Worm (Caenorhabditis elegans) whole organism, midembryonic: ENCODE results near the gene lec-2.

ENCODE experiments used
- T22C8.4 ChIP-seq: fragments of 200-800 bp; sonication (Bioruptor generic); IDR thresholded peaks from 2 replicates; pipeline ENCODE4 v1.3.6; 2022; ENCODE audit warnings: missing genetic modification characterization, missing compliant biosample characterization
- cog-1 ChIP-seq: sonication (generic microtip); optimal IDR thresholded peaks from 2 replicates; lab custom pipeline; 2016; ENCODE audit warnings: missing genetic modification characterization, missing compliant biosample characterization
- flt-1 ChIP-seq: fragments of 200-800 bp; sonication (Bioruptor generic); IDR thresholded peaks from 2 replicates; pipeline ENCODE4 v1.3.6; 2022; ENCODE audit warnings: missing genetic modification characterization, missing compliant biosample characterization
- klf-2 ChIP-seq: fragments of 200-800 bp; sonication (Bioruptor generic); conservative IDR thresholded peaks from 2 replicates; pipeline ENCODE4 v1.3.6; 2022; ENCODE audit warnings: missing genetic modification reagents, missing genetic modification characterization, missing compliant biosample characterization
- med-1 ChIP-seq: sonication (generic microtip); optimal IDR thresholded peaks from 2 replicates; lab custom pipeline; 2017; ENCODE audit warnings: missing genetic modification characterization, mild to moderate bottlenecking, missing compliant biosample characterization, antibody characterized with exemption, missing genetic modification reagents; ENCODE audit not compliant: insufficient read depth
- ref-1 ChIP-seq: fragments of 200-800 bp; sonication (Bioruptor generic); conservative IDR thresholded peaks from 2 replicates; pipeline ENCODE4 v1.3.6; 2022; ENCODE audit warnings: missing genetic modification reagents, missing genetic modification characterization, missing compliant biosample characterization
- tab-1 ChIP-seq: fragments of 200-800 bp; sonication (Bioruptor generic); IDR thresholded peaks from 2 replicates; pipeline ENCODE4 v1.3.6; 2022; ENCODE audit warnings: missing genetic modification characterization, missing compliant biosample characterization
- ztf-23 ChIP-seq: fragments of 200-800 bp; sonication (Bioruptor generic); IDR thresholded peaks from 2 replicates; pipeline ENCODE4 v1.3.6; 2022; ENCODE audit warnings: missing genetic modification reagents, missing genetic modification characterization, missing compliant biosample characterization
- ztf-29 ChIP-seq: fragments of 200-800 bp; sonication (Bioruptor generic); IDR thresholded peaks from 2 replicates; pipeline ENCODE4 v1.3.6; 2022; ENCODE audit warnings: missing genetic modification reagents, missing genetic modification characterization, missing compliant biosample characterization

Gene lec-2

DNA sequence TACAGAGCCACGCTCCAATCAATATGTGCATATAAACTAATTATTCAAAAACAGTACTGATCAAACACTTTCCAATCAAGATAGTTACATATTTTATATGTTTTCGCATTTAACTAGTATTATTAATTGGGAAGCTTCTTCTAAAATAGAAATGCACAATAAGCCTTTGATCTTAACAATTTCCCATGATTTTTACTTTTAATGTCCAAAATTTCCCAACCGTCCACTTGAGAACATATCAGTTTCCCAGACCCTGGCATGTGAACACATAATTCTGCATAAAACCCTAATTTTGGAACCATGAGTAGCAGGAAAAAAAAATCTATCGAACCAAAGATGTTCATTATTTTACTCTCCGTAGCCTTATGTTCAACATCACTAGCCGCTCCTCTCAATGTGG is 39.6 kb downstream of the lec-2 start, which contains the start of gene R53.8:
R53.8 (plus strand) TSS at position 301 of the 400 bp plus-strand sequence.
- no peak for TF ChIP-seq med-1 (GFP tag; lab: Kevin White, UChicago)
- no peak for TF ChIP-seq cog-1 (tag; lab: Kevin White, UChicago)
- no peak for TF ChIP-seq klf-2 (GFP tag; lab: Robert Waterston, UW)
- no peak for TF ChIP-seq flt-1 (GFP tag; lab: Robert Waterston, UW)
- no peak for TF ChIP-seq ztf-29
- no peak for TF ChIP-seq tab-1 (GFP tag; lab: Robert Waterston, UW)
- no peak for TF ChIP-seq T22C8.4 (GFP tag; lab: Robert Waterston, UW)
- TF ChIP-seq ztf-23 (GFP tag; lab: Robert Waterston, UW): no peak
- TF ChIP-seq ref-1: no peak

DNA sequence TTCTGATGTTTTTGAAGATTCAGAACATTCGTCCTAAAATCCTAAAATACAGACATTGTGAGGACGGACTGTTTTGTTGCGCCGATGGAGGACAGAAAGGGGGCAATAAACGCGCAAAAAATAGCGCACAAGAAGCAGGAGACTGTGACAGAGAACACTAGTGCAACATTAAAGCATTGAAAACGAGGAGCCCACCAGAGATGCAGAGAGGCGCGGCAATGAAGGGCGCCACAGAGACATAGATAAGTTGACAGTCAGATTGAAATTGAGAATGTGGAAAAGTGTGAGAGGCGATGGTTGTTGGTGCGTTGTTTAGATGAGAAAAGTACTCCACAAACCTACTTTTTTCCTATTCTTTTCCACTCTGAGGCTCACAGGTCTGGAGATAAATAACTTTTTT is 41.0 kb downstream of the lec-2 start, which contains the start of gene aakg-5:
aakg-5 (minus strand) TSS at position 159 of the 400 bp plus-strand sequence.
- TF ChIP-seq T22C8.4 (GFP tag; lab: Robert Waterston, UW): no peak
- TF ChIP-seq med-1 (GFP tag; lab: Kevin White, UChicago): no peak
- no peak for TF ChIP-seq ztf-23 (GFP tag; lab: Robert Waterston, UW)
- TF ChIP-seq cog-1 (tag; lab: Kevin White, UChicago): no peak
- TF ChIP-seq flt-1 (GFP tag; lab: Robert Waterston, UW): no peak
- TF ChIP-seq ztf-29: no peak

DNA sequence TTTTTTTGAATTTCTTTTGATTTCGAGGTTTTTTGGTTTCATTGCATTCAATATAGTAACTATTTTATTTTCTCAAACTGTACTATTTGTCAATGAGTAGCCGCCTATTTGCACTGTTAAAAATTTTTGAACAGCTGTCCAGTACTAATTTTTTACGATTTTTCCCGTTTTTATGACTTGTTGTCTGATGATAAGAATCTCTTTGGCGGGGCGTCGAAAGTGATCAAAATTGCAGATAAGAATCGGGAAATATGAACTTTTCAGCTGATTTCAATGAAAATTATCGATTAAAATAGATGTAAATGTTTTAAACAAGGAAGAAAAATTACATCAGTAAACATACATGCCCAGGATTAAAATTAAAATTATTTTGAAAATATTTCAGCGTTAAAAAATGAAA is 41.8 kb downstream of the lec-2 start:
- TF ChIP-seq klf-2 (GFP tag; lab: Robert Waterston, UW) (no peak), cog-1 (tag; lab: Kevin White, UChicago) (no peak), ref-1 (no peak), flt-1 (GFP tag; lab: Robert Waterston, UW) (no peak), T22C8.4 (GFP tag; lab: Robert Waterston, UW) (no peak), tab-1 (GFP tag; lab: Robert Waterston, UW) (no peak), ztf-23 (GFP tag; lab: Robert Waterston, UW) (no peak), ztf-29 (no peak), med-1 (GFP tag; lab: Kevin White, UChicago) (no peak)

DNA sequence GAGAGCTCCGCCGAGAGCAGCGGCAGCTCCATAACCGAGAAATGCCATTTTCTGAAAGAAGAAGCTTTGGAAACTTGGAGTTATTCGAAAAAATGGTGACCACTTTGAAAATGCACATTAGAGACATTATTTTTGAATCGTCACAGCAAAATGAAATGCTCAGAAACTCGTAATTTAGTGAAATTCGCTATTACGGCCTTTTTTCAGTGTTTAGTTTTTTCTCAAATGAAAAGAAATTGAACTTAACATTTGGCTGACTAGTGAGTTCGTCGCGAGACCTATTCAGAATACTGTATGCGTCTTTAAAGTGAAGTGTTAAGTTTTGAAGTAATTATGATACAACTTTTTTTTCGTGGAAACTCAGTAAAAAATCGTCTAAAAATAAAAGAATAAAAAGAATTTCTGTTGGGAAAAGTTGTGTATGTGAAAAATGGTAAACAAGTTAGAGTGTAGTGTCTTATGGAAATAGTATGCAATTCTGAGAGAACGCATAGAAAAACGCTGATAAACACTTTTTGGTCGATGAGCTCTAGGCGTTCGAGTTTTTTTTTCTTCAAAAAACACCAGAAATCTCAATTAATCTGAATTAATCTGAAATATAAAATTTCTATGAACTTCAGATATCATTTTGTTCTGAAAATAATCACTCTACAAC is 45.4 kb downstream of the lec-2 start, which contains the start of gene R53.5:
R53.5 (minus strand) TSS at position 51 of the 655 bp plus-strand sequence.
- no peak for TF ChIP-seq ztf-23 (GFP tag; lab: Robert Waterston, UW)
- TF ChIP-seq ref-1: no peak
- no peak for TF ChIP-seq med-1 (GFP tag; lab: Kevin White, UChicago)
- TF ChIP-seq ztf-29: no peak
- TF ChIP-seq klf-2 (GFP tag; lab: Robert Waterston, UW): no peak
- no peak for TF ChIP-seq flt-1 (GFP tag; lab: Robert Waterston, UW)
- no peak for TF ChIP-seq tab-1 (GFP tag; lab: Robert Waterston, UW)
- no peak for TF ChIP-seq T22C8.4 (GFP tag; lab: Robert Waterston, UW)
- TF ChIP-seq cog-1 (tag; lab: Kevin White, UChicago): no peak

DNA sequence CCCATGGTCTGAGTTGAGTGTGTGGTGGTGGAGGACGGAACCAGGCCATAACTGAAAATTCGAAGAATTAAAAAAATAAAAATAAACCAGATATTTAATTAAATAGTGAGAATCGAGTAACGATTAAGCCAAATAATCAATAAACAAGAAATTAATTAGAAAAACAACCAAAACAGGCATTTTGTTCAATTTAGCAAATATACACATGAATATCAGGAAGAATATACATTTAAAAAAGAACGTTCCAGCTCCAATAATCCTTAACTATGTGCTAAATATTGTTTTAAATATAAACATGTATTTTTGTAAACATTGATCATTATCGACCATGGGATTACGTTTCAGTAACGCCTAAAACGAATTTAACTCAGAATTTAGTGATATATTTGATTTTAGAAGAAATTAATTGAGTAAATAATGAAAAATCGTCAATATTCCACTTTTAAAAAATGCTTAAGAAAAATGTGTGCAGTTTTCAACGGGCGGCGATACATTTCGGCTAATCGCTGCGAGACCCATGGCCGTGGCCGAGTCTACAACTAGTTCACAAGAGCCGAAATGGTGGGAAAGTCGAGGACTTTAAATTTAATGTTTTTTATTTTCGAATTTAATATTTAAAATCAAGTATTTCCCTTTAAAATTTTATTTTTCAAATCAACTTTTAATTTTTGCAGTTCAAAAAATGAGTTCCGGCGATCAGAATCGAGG is 47.8 kb downstream of the lec-2 start, which contains the start of the genes R53.4 and psf-1:
R53.4 (minus strand) TSS at position 51 of the 708 bp plus-strand sequence.
psf-1 (plus strand) TSS at position 675 of the 708 bp plus-strand sequence.
- TF ChIP-seq klf-2 (GFP tag; lab: Robert Waterston, UW) (no peak), ref-1 (no peak)

DNA sequence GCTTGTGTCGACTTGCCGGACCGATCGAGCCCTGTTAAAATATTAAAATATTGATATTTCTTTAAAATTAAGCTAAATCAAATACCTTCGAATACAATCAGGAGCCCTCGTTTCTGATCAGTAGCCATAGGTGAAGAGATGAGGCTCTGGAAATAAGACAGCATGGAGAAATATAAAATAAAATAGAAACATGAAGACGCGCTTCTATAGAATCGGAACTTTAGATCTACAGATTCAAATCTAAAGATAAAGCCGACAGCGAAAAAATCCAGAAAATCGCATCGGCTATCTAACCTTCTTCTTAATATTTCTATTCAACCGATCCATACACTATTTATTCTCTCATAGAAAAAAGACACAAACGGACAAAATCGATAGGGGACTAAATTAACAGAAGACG is 49.0 kb downstream of the lec-2 start, which contains the start of gene dtmk-1:
dtmk-1 (minus strand) TSS at position 146 of the 400 bp plus-strand sequence.
- TF ChIP-seq ztf-23 (GFP tag; lab: Robert Waterston, UW) (no peak), med-1 (GFP tag; lab: Kevin White, UChicago) (no peak), tab-1 (GFP tag; lab: Robert Waterston, UW) (no peak), T22C8.4 (GFP tag; lab: Robert Waterston, UW) (no peak), ref-1 (no peak), ztf-29 (no peak), klf-2 (GFP tag; lab: Robert Waterston, UW) (no peak), cog-1 (tag; lab: Kevin White, UChicago) (no peak), flt-1 (GFP tag; lab: Robert Waterston, UW) (no peak)

DNA sequence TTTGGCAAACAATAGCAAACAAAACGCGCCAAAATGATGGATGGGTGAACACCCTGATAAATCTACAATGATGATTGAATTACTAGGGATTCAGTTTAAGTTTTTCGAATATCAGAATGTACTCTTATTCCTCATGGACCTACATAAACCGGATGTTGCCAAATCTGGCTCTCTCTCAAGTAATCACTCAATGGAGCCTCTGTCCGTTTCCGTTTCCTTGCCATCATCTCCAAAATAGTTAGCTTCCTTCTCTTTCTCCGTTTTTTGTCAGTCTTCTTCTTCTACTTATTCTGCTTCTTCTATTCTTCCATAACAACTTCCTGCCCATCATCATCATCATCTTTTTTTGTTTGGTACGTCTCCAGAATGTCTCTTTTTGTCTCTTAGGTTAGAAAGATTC is 50.7 kb downstream of the lec-2 start:
- TF ChIP-seq med-1 (GFP tag; lab: Kevin White, UChicago): no peak
- no peak for TF ChIP-seq cog-1 (tag; lab: Kevin White, UChicago)
- no peak for TF ChIP-seq ref-1
- TF ChIP-seq flt-1 (GFP tag; lab: Robert Waterston, UW): no peak
- TF ChIP-seq tab-1 (GFP tag; lab: Robert Waterston, UW): no peak
- TF ChIP-seq ztf-29: no peak
- no peak for TF ChIP-seq klf-2 (GFP tag; lab: Robert Waterston, UW)
- no peak for TF ChIP-seq ztf-23 (GFP tag; lab: Robert Waterston, UW)
- TF ChIP-seq T22C8.4 (GFP tag; lab: Robert Waterston, UW): no peak

DNA sequence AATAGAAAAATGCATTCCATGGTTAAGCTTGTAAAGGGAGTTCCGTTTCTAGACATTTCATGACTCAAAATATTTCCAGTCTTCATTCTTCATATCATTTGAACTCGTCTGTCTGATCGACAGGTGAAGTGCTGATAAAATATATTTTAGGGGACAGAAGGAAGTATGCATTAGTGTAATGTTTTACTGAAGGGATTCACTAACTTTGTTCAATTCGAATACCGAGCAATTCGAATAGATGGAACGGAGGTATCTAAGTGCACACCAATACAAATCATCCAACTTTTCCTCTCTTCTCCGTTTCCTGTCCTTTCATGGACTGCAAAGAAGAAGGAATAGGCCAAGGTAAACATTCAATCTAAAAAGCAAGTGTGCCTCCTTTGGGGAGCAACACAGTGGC is 52.2 kb downstream of the lec-2 start:
- TF ChIP-seq T22C8.4 (GFP tag; lab: Robert Waterston, UW) (no peak), klf-2 (GFP tag; lab: Robert Waterston, UW) (no peak), cog-1 (tag; lab: Kevin White, UChicago) (no peak), flt-1 (GFP tag; lab: Robert Waterston, UW) (no peak), tab-1 (GFP tag; lab: Robert Waterston, UW) (no peak), ztf-23 (GFP tag; lab: Robert Waterston, UW) (no peak), ref-1 (no peak), ztf-29 (no peak), med-1 (GFP tag; lab: Kevin White, UChicago) (no peak)

DNA sequence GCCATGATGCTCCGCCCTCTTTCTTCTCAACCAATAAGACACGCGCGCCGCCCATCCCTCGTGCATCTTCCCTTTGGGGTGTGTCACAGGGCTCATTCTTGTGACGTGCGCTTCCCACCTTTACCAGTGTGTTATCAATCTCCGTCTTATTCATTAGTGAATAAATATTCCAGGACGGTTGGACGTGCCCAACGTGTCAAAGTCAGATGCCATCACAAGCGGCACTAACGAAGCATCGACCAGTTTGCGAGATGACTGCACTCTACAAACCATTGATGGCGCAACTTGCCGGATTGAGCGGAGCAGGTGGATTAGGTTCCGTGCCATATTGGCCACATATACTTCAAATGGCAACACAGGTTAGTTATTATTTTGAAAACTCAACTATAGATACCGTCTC is 55.9 kb downstream of the lec-2 start:
- TF ChIP-seq med-1 (GFP tag; lab: Kevin White, UChicago) (no peak), ref-1 (no peak), ztf-23 (GFP tag; lab: Robert Waterston, UW) (no peak), cog-1 (tag; lab: Kevin White, UChicago) (no peak), ztf-29 (no peak), T22C8.4 (GFP tag; lab: Robert Waterston, UW) (no peak), klf-2 (GFP tag; lab: Robert Waterston, UW) (no peak), flt-1 (GFP tag; lab: Robert Waterston, UW) (no peak)
